Fruit fly (Drosophila melanogaster) whole organism, embryonic: ENCODE measurements around the gene Pdi.

Experiments
- Bgb ChIP-seq: fragments of 200-800 bp; sonication (Bioruptor generic); IDR thresholded peaks from 2 replicates; pipeline ENCODE4 v1.3.6; 2022; ENCODE audit warnings: missing biosample characterization, missing genetic modification characterization; ENCODE audit not compliant: partially characterized antibody
- CG10267 ChIP-seq: fragments of 200-800 bp; sonication (Bioruptor generic); optimal IDR thresholded peaks from 2 replicates; lab custom pipeline; 2018; ENCODE audit warnings: missing biosample characterization, mild to moderate bottlenecking, missing genetic modification characterization, moderate library complexity
- CG10462 ChIP-seq: fragments of 200-800 bp; sonication (Bioruptor generic); optimal IDR thresholded peaks from 2 replicates; lab custom pipeline; 2016; ENCODE audit warnings: missing biosample characterization, missing genetic modification characterization
- CG10543 ChIP-seq: fragments of 200-800 bp; sonication (Bioruptor generic); optimal IDR thresholded peaks from 3 replicates; lab custom pipeline; 2017; ENCODE audit warnings: missing biosample characterization, mild to moderate bottlenecking, missing genetic modification characterization, moderate library complexity
- CG11085 ChIP-seq: fragments of 200-800 bp; sonication (Bioruptor generic); IDR thresholded peaks from 2 replicates; pipeline ENCODE4 v1.3.6; 2022; ENCODE audit warnings: missing biosample characterization, missing genetic modification characterization
- CG1529 ChIP-seq: fragments of 200-800 bp; sonication (Bioruptor generic); optimal IDR thresholded peaks from 3 replicates; lab custom pipeline; 2018; ENCODE audit warnings: missing biosample characterization, missing genetic modification characterization
- CG1602 ChIP-seq: fragments of 200-800 bp; sonication (Bioruptor generic); optimal IDR thresholded peaks from 3 replicates; lab custom pipeline; 2016; ENCODE audit warnings: missing biosample characterization, missing genetic modification characterization
- CG17568 ChIP-seq: fragments of 200-800 bp; sonication (Bioruptor generic); optimal IDR thresholded peaks from 2 replicates; lab custom pipeline; 2018; ENCODE audit warnings: missing biosample characterization, mild to moderate bottlenecking, missing genetic modification characterization, moderate library complexity
- CG17912 ChIP-seq: fragments of 200-800 bp; sonication (Bioruptor generic); optimal IDR thresholded peaks from 2 replicates; lab custom pipeline; 2018; ENCODE audit warnings: missing biosample characterization, mild to moderate bottlenecking, missing genetic modification characterization
- CG2120 ChIP-seq: fragments of 200-800 bp; sonication (Bioruptor generic); optimal IDR thresholded peaks from 3 replicates; lab custom pipeline; 2016; ENCODE audit warnings: missing biosample characterization, missing genetic modification characterization
- CG2129 ChIP-seq: fragments of 200-800 bp; sonication (Bioruptor generic); IDR thresholded peaks from 2 replicates; pipeline ENCODE4 v1.3.6; 2022; ENCODE audit warnings: missing biosample characterization, missing genetic modification characterization; ENCODE audit not compliant: partially characterized antibody
- CG2712 ChIP-seq: fragments of 200-800 bp; optimal IDR thresholded peaks from 3 replicates; lab custom pipeline; 2019; ENCODE audit warnings: missing biosample characterization, mild to moderate bottlenecking, missing genetic modification characterization, moderate library complexity
- CG3995 ChIP-seq: fragments of 200-800 bp; sonication (Bioruptor generic); optimal IDR thresholded peaks from 3 replicates; lab custom pipeline; 2016; ENCODE audit warnings: missing biosample characterization, missing genetic modification characterization
- CG4404 ChIP-seq: fragments of 200-800 bp; sonication (Bioruptor generic); IDR thresholded peaks from 2 replicates; pipeline ENCODE4 v1.3.6; 2022; ENCODE audit warnings: missing biosample characterization, missing genetic modification characterization
- CG4707 ChIP-seq: fragments of 200-800 bp; sonication (Bioruptor generic); optimal IDR thresholded peaks from 2 replicates; lab custom pipeline; 2018; ENCODE audit warnings: missing biosample characterization, mild to moderate bottlenecking, missing genetic modification characterization, moderate library complexity
- CG4730 ChIP-seq: fragments of 200-800 bp; sonication (Bioruptor generic); IDR thresholded peaks from 2 replicates; pipeline ENCODE4 v1.3.6; 2022; ENCODE audit warnings: missing biosample characterization, missing genetic modification characterization
- CG5953 ChIP-seq: fragments of 200-800 bp; sonication (Bioruptor generic); IDR thresholded peaks from 2 replicates; pipeline ENCODE4 v1.3.6; 2022; ENCODE audit warnings: missing biosample characterization, missing genetic modification characterization
- CG7271 ChIP-seq: fragments of 200-800 bp; sonication (Bioruptor generic); optimal IDR thresholded peaks from 2 replicates; lab custom pipeline; 2018; ENCODE audit warnings: missing biosample characterization, mild to moderate bottlenecking, missing genetic modification characterization, moderate library complexity
- CG7839 ChIP-seq: fragments of 200-800 bp; sonication (Bioruptor generic); optimal IDR thresholded peaks from 3 replicates; lab custom pipeline; 2018; ENCODE audit warnings: missing biosample characterization, mild to moderate bottlenecking, missing genetic modification characterization, moderate library complexity
- CG8089 ChIP-seq: fragments of 200-800 bp; sonication (Bioruptor generic); optimal IDR thresholded peaks from 3 replicates; lab custom pipeline; 2016; ENCODE audit warnings: missing biosample characterization, missing genetic modification characterization
- CG8359 ChIP-seq: fragments of 200-800 bp; sonication (Bioruptor generic); optimal IDR thresholded peaks from 2 replicates; lab custom pipeline; 2017; ENCODE audit warnings: missing biosample characterization, mild to moderate bottlenecking, missing genetic modification characterization, borderline replicate concordance
- CoRest ChIP-seq: fragments of 200-800 bp; sonication (Bioruptor generic); optimal IDR thresholded peaks from 3 replicates; lab custom pipeline; 2018; ENCODE audit warnings: missing biosample characterization, mild to moderate bottlenecking, missing genetic modification characterization, moderate library complexity
- Dll ChIP-seq: fragments of 200-800 bp; sonication (Bioruptor generic); IDR thresholded peaks from 4 replicates; pipeline ENCODE4 v1.3.6; 2022; ENCODE audit warnings: missing biosample characterization, missing genetic modification characterization; ENCODE audit not compliant: partially characterized antibody
- Fer1 ChIP-seq: fragments of 200-800 bp; sonication (Bioruptor generic); optimal IDR thresholded peaks from 2 replicates; lab custom pipeline; 2017; ENCODE audit warnings: missing biosample characterization, mild to moderate bottlenecking, missing genetic modification characterization
- Fer3 ChIP-seq: fragments of 200-800 bp; sonication (Bioruptor generic); optimal IDR thresholded peaks from 2 replicates; lab custom pipeline; 2018; ENCODE audit warnings: missing biosample characterization, mild to moderate bottlenecking, missing genetic modification characterization, moderate library complexity
- Gug ChIP-seq: fragments of 200-800 bp; sonication (Bioruptor generic); IDR thresholded peaks from 4 replicates; pipeline ENCODE4 v1.3.6; 2022; ENCODE audit warnings: missing biosample characterization, missing genetic modification characterization
- HLH4C ChIP-seq: fragments of 200-800 bp; sonication (Bioruptor generic); IDR thresholded peaks from 3 replicates; pipeline ENCODE4 v1.3.6; 2022; ENCODE audit warnings: missing biosample characterization, missing genetic modification characterization; ENCODE audit not compliant: partially characterized antibody
- Hmx ChIP-seq: fragments of 200-800 bp; sonication (Bioruptor generic); optimal IDR thresholded peaks from 2 replicates; lab custom pipeline; 2016; ENCODE audit warnings: missing biosample characterization, missing genetic modification characterization
- Hr51 ChIP-seq, 2 experiments: fragments of 200-800 bp; sonication (Bioruptor generic); optimal IDR thresholded peaks; 2 replicates in 1 of 2; 3 replicates in 1 of 2; lab custom pipeline; 2016 to 2018; ENCODE audit warnings: missing biosample characterization in 2 of 2, missing genetic modification characterization in 2 of 2, mild to moderate bottlenecking in 1 of 2, moderate library complexity in 1 of 2
- MESR4 ChIP-seq: fragments of 200-800 bp; sonication (Bioruptor generic); optimal IDR thresholded peaks from 2 replicates; lab custom pipeline; 2018; ENCODE audit warnings: missing biosample characterization, mild to moderate bottlenecking, missing genetic modification characterization, moderate library complexity
- Mrtf ChIP-seq: fragments of 200-800 bp; sonication (Bioruptor generic); IDR thresholded peaks from 3 replicates; pipeline ENCODE4 v1.3.6; 2022; ENCODE audit warnings: missing biosample characterization, missing genetic modification characterization
- Rx ChIP-seq: fragments of 200-800 bp; sonication (Bioruptor generic); IDR thresholded peaks from 2 replicates; pipeline ENCODE4 v1.3.6; 2022; ENCODE audit warnings: missing biosample characterization, missing genetic modification characterization
- Sin3A ChIP-seq: fragments of >200 bp; optimal IDR thresholded peaks from 2 replicates; lab custom pipeline; 2018
- Stat92E ChIP-seq, 3 experiments: fragments of >200 bp in 2 of 3; fragments of 200-800 bp in 1 of 3; sonication (Bioruptor generic) in 1 of 3; optimal IDR thresholded peaks; 2 replicates each; lab custom pipeline; 2017 to 2019; ENCODE audit warnings: missing biosample characterization in 3 of 3, missing genetic modification characterization in 3 of 3, mild to moderate bottlenecking in 1 of 3, moderate library complexity in 1 of 3
- ara ChIP-seq: fragments of 200-800 bp; sonication (Bioruptor generic); IDR thresholded peaks from 2 replicates; pipeline ENCODE4 v1.3.6; 2022; ENCODE audit warnings: missing biosample characterization, missing genetic modification characterization
- ash1 ChIP-seq: fragments of 200-800 bp; sonication (Bioruptor generic); optimal IDR thresholded peaks from 2 replicates; lab custom pipeline; 2018; ENCODE audit warnings: missing biosample characterization, mild to moderate bottlenecking, missing genetic modification characterization
- bowl ChIP-seq: fragments of 200-800 bp; sonication (Bioruptor generic); IDR thresholded peaks from 2 replicates; pipeline ENCODE4 v1.3.6; 2022; ENCODE audit warnings: missing biosample characterization, missing genetic modification characterization
- fru ChIP-seq: fragments of >200 bp; optimal IDR thresholded peaks from 2 replicates; lab custom pipeline; 2017
- gro ChIP-seq: fragments of 200-800 bp; sonication (Bioruptor generic); optimal IDR thresholded peaks from 2 replicates; lab custom pipeline; 2016; ENCODE audit warnings: missing biosample characterization, missing genetic modification characterization
- nau ChIP-seq: fragments of 200-800 bp; sonication (Bioruptor generic); optimal IDR thresholded peaks from 3 replicates; lab custom pipeline; 2017; ENCODE audit warnings: missing biosample characterization, mild to moderate bottlenecking, missing genetic modification characterization, missing genetic modification reagents
- nerfin-1 ChIP-seq: fragments of 200-800 bp; sonication (Bioruptor generic); optimal IDR thresholded peaks from 3 replicates; lab custom pipeline; 2019; ENCODE audit warnings: missing biosample characterization, mild to moderate bottlenecking, missing genetic modification characterization, moderate library complexity
- pzg ChIP-seq: fragments of 200-800 bp; sonication (Bioruptor generic); optimal IDR thresholded peaks from 3 replicates; lab custom pipeline; 2018; ENCODE audit warnings: missing biosample characterization, mild to moderate bottlenecking, missing genetic modification characterization, moderate library complexity
- rib ChIP-seq: fragments of 200-800 bp; sonication (Bioruptor generic); IDR thresholded peaks from 2 replicates; pipeline ENCODE4 v1.3.6; 2022; ENCODE audit warnings: missing biosample characterization, missing genetic modification characterization
- shn ChIP-seq: fragments of 200-800 bp; sonication (Bioruptor generic); optimal IDR thresholded peaks from 3 replicates; lab custom pipeline; 2016; ENCODE audit warnings: missing biosample characterization, missing genetic modification characterization
- sima ChIP-seq: fragments of 200-800 bp; sonication (Bioruptor generic); optimal IDR thresholded peaks from 2 replicates; lab custom pipeline; 2016; ENCODE audit warnings: missing biosample characterization, missing genetic modification characterization
- so ChIP-seq: fragments of 200-800 bp; sonication (Bioruptor generic); IDR thresholded peaks from 3 replicates; pipeline ENCODE4 v1.3.6; 2022; ENCODE audit warnings: missing biosample characterization, missing genetic modification characterization
- tio ChIP-seq: fragments of 200-800 bp; sonication (Bioruptor generic); optimal IDR thresholded peaks from 2 replicates; lab custom pipeline; 2017; ENCODE audit warnings: missing biosample characterization, missing genetic modification characterization, inconsistent platforms
- tup ChIP-seq: fragments of 200-800 bp; sonication (Bioruptor generic); optimal IDR thresholded peaks from 2 replicates; lab custom pipeline; 2016; ENCODE audit warnings: missing biosample characterization, mild to moderate bottlenecking, missing genetic modification characterization, moderate library complexity
- usp ChIP-seq: fragments of >200 bp; optimal IDR thresholded peaks from 2 replicates; lab custom pipeline; 2017; ENCODE audit warnings: missing biosample characterization, missing genetic modification characterization

Gene Pdi

DNA sequence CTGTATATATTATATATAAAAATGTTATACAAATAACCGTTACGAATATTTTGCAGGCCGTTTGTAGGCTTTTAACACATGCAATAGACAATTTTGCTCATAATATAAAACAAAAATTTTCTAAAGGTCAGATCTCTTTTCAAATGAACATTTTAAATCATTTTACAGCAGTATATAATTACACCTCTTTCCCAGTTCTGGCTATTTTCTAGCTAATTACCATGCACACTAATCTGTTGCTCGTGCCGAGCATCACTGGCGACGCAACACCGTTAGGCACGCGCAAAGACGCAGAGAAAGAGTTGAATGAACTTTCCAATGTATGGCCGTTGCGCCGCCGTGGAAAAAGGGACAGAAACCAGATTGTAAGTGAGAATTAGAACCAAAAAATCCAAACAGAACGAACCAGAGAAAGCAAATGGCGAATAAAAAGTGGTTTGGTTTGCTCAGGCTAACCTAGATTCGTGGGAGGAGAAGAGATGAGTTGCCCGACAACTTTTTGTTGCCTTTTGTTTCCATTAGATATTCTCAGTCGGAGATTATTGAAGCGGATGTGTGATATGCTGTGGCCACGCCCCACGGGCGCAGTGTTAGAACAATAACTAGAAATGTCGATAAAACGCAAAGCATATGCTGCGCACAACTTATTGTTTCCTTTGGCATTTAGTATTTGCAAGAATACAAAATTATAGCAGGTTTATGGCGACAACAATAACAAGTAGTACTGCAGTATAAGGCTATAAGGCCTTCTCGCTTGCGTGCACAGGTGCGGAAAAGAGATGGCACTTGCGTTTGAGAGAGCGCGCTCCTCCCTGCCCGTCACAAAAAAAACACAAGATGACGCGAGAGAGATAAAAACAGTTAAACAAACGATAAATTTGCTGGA lies 1.3 kb downstream of the Pdi start (continued):
- TF ChIP-seq Hr51 (GFP tag; optimal IDR thresholded peaks at IDR 0.05; lab: Kevin White, UChicago) (no peak), nerfin-1 (tag; lab: Kevin White, UChicago) (no peak), shn (no peak), ara (GFP tag; lab: Robert Waterston, UW) (no peak), Fer3 (tag; lab: Kevin White, UChicago) (peak; percentile 20), CG10462 (GFP tag; lab: Kevin White, UChicago) (no peak), rib (peak; percentile 39; the same call in 1 of the 2 replicates), CG3995 (no peak), CG5953 (GFP tag; lab: Robert Waterston, UW) (no peak), CG17912 (GFP tag; lab: Kevin White, UChicago) (peak; percentile 10), Rx (GFP tag; lab: Robert Waterston, UW) (peak; percentile 46; the same call in 1 of the 2 replicates), tio (GFP tag; lab: Kevin White, UChicago) (no peak), CG17568 (GFP tag; lab: Kevin White, UChicago) (no peak), CG10267 (tag; lab: Kevin White, UChicago) (peak; percentile 8), CG11085 (GFP tag; lab: Robert Waterston, UW) (0 out of 2 replicates have a peak, but pooled peaks have one; percentile 17), CG7839 (tag; lab: Kevin White, UChicago) (peak; percentile 14), MESR4 (GFP tag; lab: Kevin White, UChicago) (no peak), ash1 (no peak), bowl (GFP tag; lab: Robert Waterston, UW) (no peak), nau (GFP tag; lab: Kevin White, UChicago) (no peak), CG2129 (no peak), Mrtf (GFP tag; lab: Robert Waterston, UW) (no peak), Bgb (no peak), Stat92E (GFP tag; optimal IDR thresholded peaks at IDR 0.05; lab: Kevin White, UChicago) (no peak), CoRest (tag; lab: Kevin White, UChicago) (peak; percentile 51), so (no peak), Gug (peak; percentile 11; the same call in 1 of the 4 replicates), gro (GFP tag; lab: Kevin White, UChicago) (no peak), CG4404 (GFP tag; lab: Robert Waterston, UW) (no peak), fru (lab: Kevin White, UChicago) (no peak), Dll (no peak), Sin3A (lab: Kevin White, UChicago) (no peak), sima (GFP tag; lab: Kevin White, UChicago) (no peak), CG8089 (GFP tag; lab: Kevin White, UChicago) (no peak), usp (peak; percentile 3), CG1602 (no peak), CG7271 (tag; lab: Kevin White, UChicago) (no peak), CG4730 (GFP tag; lab: Robert Waterston, UW) (no peak), Hmx (GFP tag; lab: Kevin White, UChicago) (no peak), tup (GFP tag; lab: Kevin White, UChicago) (no peak), pzg (no peak), HLH4C (GFP tag; lab: Robert Waterston, UW) (no peak), CG2120 (GFP tag; lab: Kevin White, UChicago) (peak; percentile 26), Fer1 (GFP tag; lab: Kevin White, UChicago) (no peak), CG2712 (peak; percentile 56), CG8359 (GFP tag; lab: Kevin White, UChicago) (no peak), CG10543 (GFP tag; lab: Kevin White, UChicago) (no peak), CG1529 (no peak), CG4707 (GFP tag; lab: Kevin White, UChicago) (no peak)
